Fruit fly (Drosophila melanogaster): Measurements from ENCODE around the gene CG3815.

dm6 chrX:6344538-6345074 lies 49.4 kb downstream of the CG3815 start:
- TF ChIP-seq Abd-B (GFP tag; optimal IDR thresholded peaks at IDR 0.05) = no peak
- no peak for TF ChIP-seq psq (GFP tag; optimal IDR thresholded peaks at IDR 0.05)
